Fruit fly (Drosophila melanogaster): ENCODE data around the gene Sfp33A4.

- TF ChIP-seq fd96Ca (GFP tag; IDR thresholded peaks at IDR 0.05) = no peak
- no peak for TF ChIP-seq gl (tag; optimal IDR thresholded peaks at IDR 0.05)
- TF ChIP-seq CG10348 (GFP tag; IDR thresholded peaks at IDR 0.05) = no peak
These were observed 3.3 kb upstream of the Sfp33A4 start, which contains the start of gene CG45011 for dm6 chr2L:11833786-11834185.
